Worm (Caenorhabditis elegans) whole organism, young adult: ENCODE measurements around the gene such-1.
A peak's percentile ranks its signal among the peaks of the same experiment; 100 is the strongest.

Experiments used
- B0035.1 ChIP-seq: sonication (generic microtip); optimal IDR thresholded peaks from 2 replicates; lab custom pipeline; 2016; ENCODE audit warnings: missing genetic modification characterization, mild to moderate bottlenecking, missing compliant biosample characterization, missing genotype, missing genetic modification reagents
- B0261.1 ChIP-seq: sonication (generic microtip); optimal IDR thresholded peaks from 2 replicates; lab custom pipeline; 2016; ENCODE audit warnings: mild to moderate bottlenecking, missing genetic modification characterization, moderate library complexity, missing compliant biosample characterization
- D2030.7 ChIP-seq: fragments of 200-800 bp; sonication (Bioruptor generic); IDR thresholded peaks from 2 replicates; pipeline ENCODE4 v1.3.6; 2022; ENCODE audit warnings: missing genetic modification reagents, missing genetic modification characterization, missing compliant biosample characterization
- F33H1.4 ChIP-seq: fragments of 200-800 bp; sonication (Bioruptor generic); IDR thresholded peaks from 2 replicates; pipeline ENCODE4 v1.3.6; 2022; ENCODE audit warnings: missing genetic modification reagents, missing genetic modification characterization, missing compliant biosample characterization
- F55B11.4 ChIP-seq: sonication (generic microtip); optimal IDR thresholded peaks from 2 replicates; lab custom pipeline; 2016; ENCODE audit warnings: missing compliant biosample characterization, missing genetic modification characterization, borderline replicate concordance; ENCODE audit not compliant: insufficient read depth
- aptf-2 ChIP-seq: fragments of 200-800 bp; sonication (Bioruptor generic); conservative IDR thresholded peaks from 2 replicates; pipeline ENCODE4 v1.3.6; 2022; ENCODE audit warnings: missing genetic modification reagents, missing genetic modification characterization, missing compliant biosample characterization
- attf-3 ChIP-seq: fragments of 200-800 bp; sonication (Bioruptor generic); conservative IDR thresholded peaks from 2 replicates; pipeline ENCODE4 v1.3.6; 2022; ENCODE audit warnings: missing genetic modification reagents, missing genetic modification characterization, missing compliant biosample characterization
- bed-1 ChIP-seq: fragments of 200-800 bp; sonication (Bioruptor generic); IDR thresholded peaks from 2 replicates; pipeline ENCODE4 v1.3.6; 2022; ENCODE audit warnings: missing genetic modification reagents, missing genetic modification characterization, missing compliant biosample characterization
- ceh-27 ChIP-seq: fragments of 200-800 bp; sonication (Bioruptor generic); optimal IDR thresholded peaks from 2 replicates; lab custom pipeline; 2018; ENCODE audit warnings: mild to moderate bottlenecking, missing genetic modification characterization, moderate library complexity, missing compliant biosample characterization
- ceh-58 ChIP-seq: fragments of 200-800 bp; sonication (Bioruptor generic); IDR thresholded peaks from 2 replicates; pipeline ENCODE4 v1.3.6; 2022; ENCODE audit warnings: missing genetic modification characterization, missing compliant biosample characterization
- ceh-79 ChIP-seq: sonication (generic microtip); optimal IDR thresholded peaks from 2 replicates; lab custom pipeline; 2017; ENCODE audit warnings: mild to moderate bottlenecking, missing genetic modification characterization, missing compliant biosample characterization
- chd-7 ChIP-seq: sonication (generic microtip); optimal IDR thresholded peaks from 2 replicates; lab custom pipeline; 2016; ENCODE audit warnings: mild to moderate bottlenecking, missing genetic modification characterization, moderate library complexity, missing compliant biosample characterization
- die-1 ChIP-seq: sonication (generic microtip); optimal IDR thresholded peaks from 2 replicates; lab custom pipeline; 2016; ENCODE audit warnings: missing genotype, mild to moderate bottlenecking, missing genetic modification characterization, missing compliant biosample characterization
- dpl-1 ChIP-seq: fragments of 150-350 bp; optimal IDR thresholded peaks from 2 replicates; lab custom pipeline; 2014; ENCODE audit warnings: missing biosample characterization, missing genetic modification reagents, missing genetic modification characterization
- hmg-1.2 ChIP-seq: fragments of 200-800 bp; sonication (Bioruptor generic); IDR thresholded peaks from 2 replicates; pipeline ENCODE4 v1.3.6; 2022; ENCODE audit warnings: missing genetic modification reagents, missing genetic modification characterization, missing compliant biosample characterization
- hsf-1 ChIP-seq: fragments of 200-800 bp; sonication (Bioruptor generic); IDR thresholded peaks from 2 replicates; pipeline ENCODE4 v1.3.6; 2022; ENCODE audit warnings: missing genetic modification reagents, missing genetic modification characterization, missing compliant biosample characterization
- lin-26 ChIP-seq: fragments of 200-800 bp; sonication (Bioruptor generic); IDR thresholded peaks from 2 replicates; pipeline ENCODE4 v1.3.6; 2022; ENCODE audit warnings: missing genetic modification reagents, missing genetic modification characterization, missing compliant biosample characterization
- lin-54 ChIP-seq: fragments of 200-800 bp; sonication (Bioruptor generic); optimal IDR thresholded peaks from 2 replicates; lab custom pipeline; 2018; ENCODE audit warnings: mild to moderate bottlenecking, missing genetic modification characterization, missing compliant biosample characterization
- lir-1 ChIP-seq: fragments of 200-800 bp; sonication (Bioruptor generic); conservative IDR thresholded peaks from 2 replicates; pipeline ENCODE4 v1.3.6; 2022; ENCODE audit warnings: missing genetic modification reagents, missing genetic modification characterization, missing compliant biosample characterization
- lsl-1 ChIP-seq: fragments of 200-800 bp; sonication (Bioruptor generic); optimal IDR thresholded peaks from 2 replicates; lab custom pipeline; 2018; ENCODE audit warnings: mild to moderate bottlenecking, missing genetic modification characterization, moderate library complexity, missing compliant biosample characterization
- madf-10 ChIP-seq: sonication (generic microtip); optimal IDR thresholded peaks from 2 replicates; lab custom pipeline; 2016; ENCODE audit warnings: mild to moderate bottlenecking, missing genetic modification characterization, missing compliant biosample characterization
- madf-6 ChIP-seq: fragments of 200-800 bp; sonication (Bioruptor generic); IDR thresholded peaks from 2 replicates; pipeline ENCODE4 v1.3.6; 2022; ENCODE audit warnings: missing genetic modification reagents, missing genetic modification characterization, missing compliant biosample characterization
- mcd-1 ChIP-seq: fragments of 200-800 bp; sonication (Bioruptor generic); IDR thresholded peaks from 2 replicates; pipeline ENCODE4 v1.3.6; 2022; ENCODE audit warnings: missing genetic modification reagents, missing genetic modification characterization, missing compliant biosample characterization
- mel-28 ChIP-seq: sonication (generic microtip); optimal IDR thresholded peaks from 2 replicates; lab custom pipeline; 2016; ENCODE audit warnings: borderline replicate concordance, mild to moderate bottlenecking, missing genetic modification characterization, missing compliant biosample characterization
- nfya-1 ChIP-seq: sonication (generic microtip); optimal IDR thresholded peaks from 2 replicates; lab custom pipeline; 2017; ENCODE audit warnings: antibody characterized with exemption, missing compliant biosample characterization, missing genetic modification characterization, borderline replicate concordance; ENCODE audit not compliant: insufficient read depth
- nhr-120 ChIP-seq: fragments of 200-800 bp; sonication (Bioruptor generic); IDR thresholded peaks from 2 replicates; pipeline ENCODE4 v1.3.6; 2022; ENCODE audit warnings: missing genetic modification characterization, missing compliant biosample characterization
- nhr-179 ChIP-seq: sonication (generic microtip); optimal IDR thresholded peaks from 2 replicates; lab custom pipeline; 2016; ENCODE audit warnings: mild to moderate bottlenecking, missing genetic modification characterization, missing compliant biosample characterization
- nhr-90 ChIP-seq: sonication (generic microtip); optimal IDR thresholded peaks from 2 replicates; lab custom pipeline; 2016; ENCODE audit warnings: missing genotype, mild to moderate bottlenecking, missing genetic modification characterization, missing compliant biosample characterization
- repo-1 ChIP-seq: sonication (generic microtip); optimal IDR thresholded peaks from 2 replicates; lab custom pipeline; 2017; ENCODE audit warnings: mild to moderate bottlenecking, missing genetic modification characterization, missing compliant biosample characterization
- sea-2 ChIP-seq: fragments of 200-800 bp; sonication (Bioruptor generic); IDR thresholded peaks from 2 replicates; pipeline ENCODE4 v1.3.6; 2022; ENCODE audit warnings: missing genetic modification characterization, missing compliant biosample characterization
- snpc-4 ChIP-seq, 5 experiments: fragments of 150-350 bp in 1 of 5; sonication (generic microtip) in 4 of 5; optimal IDR thresholded peaks; 2 replicates each; lab custom pipeline; 2014 to 2018; ENCODE audit warnings: missing genetic modification characterization in 5 of 5, missing biosample characterization in 3 of 5, antibody characterized with exemption in 2 of 5, mild to moderate bottlenecking in 2 of 5, missing compliant biosample characterization in 2 of 5, missing genotype in 2 of 5, moderate library complexity in 2 of 5, missing genetic modification reagents in 1 of 5
- tbp1 ChIP-seq: fragments of 200-800 bp; sonication (Bioruptor generic); optimal IDR thresholded peaks from 2 replicates; lab custom pipeline; 2018; ENCODE audit warnings: mild to moderate bottlenecking, missing genetic modification characterization, missing compliant biosample characterization
- ztf-22 ChIP-seq: fragments of 200-800 bp; sonication (Bioruptor generic); optimal IDR thresholded peaks from 2 replicates; lab custom pipeline; 2018; ENCODE audit warnings: mild to moderate bottlenecking, missing genetic modification characterization, moderate library complexity, missing compliant biosample characterization
- ztf-6 ChIP-seq: fragments of 200-800 bp; sonication (Bioruptor generic); IDR thresholded peaks from 2 replicates; pipeline ENCODE4 v1.3.6; 2022; ENCODE audit warnings: missing genetic modification reagents, missing genetic modification characterization, missing compliant biosample characterization

such-1 gene

DNA sequence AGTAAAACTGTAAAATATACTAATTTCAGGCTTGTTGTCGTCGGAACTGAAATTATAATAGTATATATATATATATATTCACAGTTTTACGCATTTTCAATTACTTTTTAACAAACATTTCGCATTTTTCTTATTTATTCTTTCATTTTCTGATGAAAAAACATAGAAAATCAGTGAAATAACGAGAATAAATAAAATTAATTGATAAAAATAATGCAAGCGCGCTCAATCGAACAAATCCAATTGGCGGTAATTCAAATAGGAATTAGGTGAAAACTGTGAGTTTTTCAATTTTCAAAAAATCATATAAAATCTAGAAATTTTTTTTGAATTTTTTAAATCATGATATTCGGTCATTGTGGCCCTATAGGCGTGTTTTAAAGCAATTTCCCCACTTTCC is 13.4 kb downstream of the such-1 start:
- TF ChIP-seq nhr-120 (GFP tag; lab: Robert Waterston, UW) (no peak), die-1 (tag; lab: Kevin White, UChicago) (no peak), snpc-4 (GFP tag; optimal IDR thresholded peaks at IDR 0.05; lab: Kevin White, UChicago) (no peak), snpc-4 (tag; optimal IDR thresholded peaks at IDR 0.05; lab: Kevin White, UChicago) (no peak), lir-1 (GFP tag; lab: Robert Waterston, UW) (no peak)

DNA sequence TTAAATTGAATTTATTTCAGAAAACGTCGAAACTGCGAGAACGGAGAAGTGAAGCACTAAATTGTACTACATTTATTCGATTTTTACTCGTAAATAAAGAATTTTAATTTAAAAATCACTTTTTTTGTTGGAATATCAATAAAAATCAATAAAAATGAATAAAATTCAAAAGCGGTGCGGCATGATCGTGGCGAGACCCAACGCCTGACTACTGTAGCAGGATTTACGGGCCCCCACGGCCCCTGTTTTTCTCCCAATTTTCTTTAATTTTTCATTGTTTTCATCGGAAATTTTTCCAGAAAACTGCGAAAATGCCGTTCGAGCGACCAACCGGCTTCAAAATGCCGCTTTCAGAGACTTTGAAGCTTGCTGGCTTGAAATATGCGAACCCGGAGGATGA is 14.7 kb downstream of the such-1 start, which contains the start of gene Y66D12A.19:
Gene Y66D12A.19 (plus strand): TSS at position 266 of the 400 bp plus-strand sequence.
- TF ChIP-seq lsl-1 = peak; percentile 73
- peak; percentile 7 for TF ChIP-seq lin-54 (GFP tag; lab: Kevin White, UChicago)
- TF ChIP-seq F33H1.4 (GFP tag; lab: Robert Waterston, UW) = peak; percentile 77
- no peak for TF ChIP-seq B0261.1 (tag; lab: Kevin White, UChicago)
- peak; percentile 21; the same call in 1 of the 2 replicates for TF ChIP-seq madf-6 (GFP tag; lab: Robert Waterston, UW)
- peak; percentile 26; the same call in 1 of the 2 replicates for TF ChIP-seq D2030.7 (GFP tag; lab: Robert Waterston, UW)
- TF ChIP-seq mel-28 (tag; lab: Kevin White, UChicago) = no peak
- TF ChIP-seq, all 124 proteins: peak for 5

DNA sequence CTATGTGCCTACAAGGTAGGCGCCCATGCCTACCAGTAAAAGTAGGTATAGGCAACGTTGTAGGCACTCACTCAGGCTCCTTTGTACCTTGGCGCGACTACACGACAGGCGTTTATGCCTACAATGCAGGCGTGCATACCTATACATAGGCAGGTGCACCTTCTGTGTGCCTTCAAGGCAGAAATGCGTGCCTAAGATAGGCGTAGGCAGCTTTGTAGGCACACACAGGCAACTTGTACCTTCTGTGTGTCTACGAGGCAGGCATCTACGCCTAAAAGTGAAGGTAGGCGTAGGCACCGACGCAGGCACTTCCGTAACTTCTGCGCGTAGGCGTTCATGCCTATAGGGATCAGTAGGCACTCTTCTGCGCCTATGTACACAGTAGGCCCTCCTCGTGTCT is 17.9 kb downstream of the such-1 start:
- no peak for TF ChIP-seq ztf-22
- 0 out of 2 replicates have a peak, but pooled peaks have one; percentile 6 for TF ChIP-seq sea-2
- TF ChIP-seq bed-1 (GFP tag; lab: Robert Waterston, UW) = no peak

DNA sequence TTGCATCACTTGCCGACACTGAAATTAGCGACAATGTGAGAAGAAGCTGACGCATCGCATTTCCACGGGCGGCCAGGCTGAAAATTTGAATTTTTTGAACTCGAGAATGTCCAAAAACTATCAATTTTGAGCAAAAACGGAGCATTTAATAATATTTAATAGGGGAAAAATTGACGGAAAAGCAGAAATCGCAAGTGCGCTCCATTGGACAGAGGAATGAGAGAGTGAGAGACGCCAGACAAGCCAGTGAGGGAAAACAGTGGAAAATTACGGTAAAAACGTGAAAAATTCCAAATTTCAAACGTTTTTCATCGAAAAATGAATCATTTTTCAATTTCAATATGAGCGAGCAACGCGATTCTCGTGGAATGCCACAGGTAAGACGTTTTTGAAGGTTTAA is 18.3 kb downstream of the such-1 start, which contains the start of the genes Y66D12A.21 and spe-6:
Gene Y66D12A.21 (minus strand): TSS at position 90 of the 400 bp plus-strand sequence.
Gene spe-6 (plus strand): TSS at position 276 of the 400 bp plus-strand sequence.
- TF ChIP-seq aptf-2 (GFP tag; lab: Robert Waterston, UW) (no peak), repo-1 (tag; lab: Kevin White, UChicago) (no peak), lin-54 (GFP tag; lab: Kevin White, UChicago) (peak; percentile 20), mcd-1 (peak; percentile 74), hmg-1.2 (GFP tag; lab: Robert Waterston, UW) (peak; percentile 15; the same call in 1 of the 2 replicates)

DNA sequence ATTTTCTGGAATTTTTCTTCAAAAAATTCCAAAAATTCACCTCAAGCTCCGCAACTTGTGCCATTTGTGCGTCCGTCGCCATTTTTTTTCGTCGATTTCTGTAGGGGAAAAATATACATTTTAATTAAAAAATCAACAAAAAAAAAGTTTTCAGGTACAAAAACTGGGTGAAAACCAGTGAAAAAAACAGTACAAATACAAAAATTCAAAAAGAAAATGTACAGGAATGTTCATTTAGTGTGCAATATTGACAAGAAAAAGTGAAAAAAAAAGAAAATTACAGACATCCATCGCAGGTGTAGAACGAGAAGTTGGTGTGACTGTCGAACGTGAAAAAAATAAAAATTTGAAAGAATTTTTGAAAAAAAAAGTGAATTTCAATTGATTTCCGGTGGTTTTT is 20.8 kb downstream of the such-1 start, which contains the start of gene tin-10:
Gene tin-10 (minus strand): TSS at position 101 of the 400 bp plus-strand sequence.
- TF ChIP-seq ceh-58 (no peak), nhr-90 (no peak), nhr-179 (tag; lab: Kevin White, UChicago) (no peak), lin-26 (GFP tag; lab: Robert Waterston, UW) (no peak), ceh-27 (no peak), dpl-1 (GFP tag; lab: Kevin White, UChicago) (no peak), hsf-1 (GFP tag; lab: Robert Waterston, UW) (no peak), madf-10 (tag; lab: Kevin White, UChicago) (no peak)
- TF ChIP-seq, all 124 proteins: peak for 0

DNA sequence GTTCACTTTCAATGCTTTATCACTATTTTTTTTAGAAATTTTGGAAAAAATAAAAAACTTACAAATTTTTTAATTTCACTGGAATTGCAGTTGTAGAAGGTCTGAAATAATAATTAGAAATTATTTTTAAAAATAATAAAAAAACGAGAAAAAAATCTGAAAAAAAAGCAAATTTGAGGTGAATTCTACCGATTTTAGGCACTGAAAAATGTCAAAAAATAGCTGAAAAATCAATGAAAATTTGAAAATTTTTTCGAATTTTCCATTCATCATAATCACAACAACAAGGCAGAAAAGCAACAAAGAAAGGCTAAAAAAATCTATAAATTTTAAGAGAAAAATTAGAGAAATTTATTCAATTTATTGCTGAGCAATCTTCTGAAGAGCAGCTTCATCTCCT is 22.9 kb downstream of the such-1 start, which contains the start of gene nars-2:
Gene nars-2 (minus strand): TSS at position 101 of the 400 bp plus-strand sequence.
- TF ChIP-seq tbp1 (GFP tag; lab: Kevin White, UChicago) = no peak
- no peak for TF ChIP-seq chd-7 (tag; lab: Kevin White, UChicago)
- TF ChIP-seq lir-1 (GFP tag; lab: Robert Waterston, UW) = no peak
- no peak for TF ChIP-seq nfya-1 (tag; lab: Kevin White, UChicago)
- no peak for TF ChIP-seq ceh-79 (tag; lab: Kevin White, UChicago)
- no peak for TF ChIP-seq B0035.1 (tag; lab: Kevin White, UChicago)
- TF ChIP-seq attf-3 (GFP tag; lab: Robert Waterston, UW) = no peak
- no peak for TF ChIP-seq F55B11.4 (tag; lab: Kevin White, UChicago)
- TF ChIP-seq ztf-6 (GFP tag; lab: Robert Waterston, UW) = no peak
- TF ChIP-seq lin-26 (GFP tag; lab: Robert Waterston, UW) = no peak
